Fruit fly (Drosophila melanogaster) whole organism, embryonic: ENCODE measurements around the gene abo.
A peak's percentile ranks its signal among the peaks of the same experiment; 100 is the strongest.

Experiments
- ATbp ChIP-seq: fragments of 200-800 bp; sonication (Bioruptor generic); optimal IDR thresholded peaks from 2 replicates; lab custom pipeline; 2017; ENCODE audit warnings: missing biosample characterization, mild to moderate bottlenecking, missing genetic modification characterization, missing genetic modification reagents
- Awh ChIP-seq: fragments of 200-800 bp; sonication (Bioruptor generic); IDR thresholded peaks from 2 replicates; pipeline ENCODE4, ENCODE4 v1.3.6; 2022; ENCODE audit warnings: missing biosample characterization, missing genetic modification characterization
- BEAF-32 ChIP-seq: fragments of 200-800 bp; sonication (Bioruptor generic); optimal IDR thresholded peaks from 3 replicates; lab custom pipeline; 2017; ENCODE audit warnings: missing biosample characterization, missing genetic modification characterization, mild to moderate bottlenecking, moderate library complexity, missing genetic modification reagents
- CG11456 ChIP-seq: fragments of 200-800 bp; sonication (Bioruptor generic); IDR thresholded peaks from 3 replicates; pipeline ENCODE4 v1.3.6; 2022; ENCODE audit warnings: missing biosample characterization, missing genetic modification characterization
- CG12104 ChIP-seq: fragments of 200-800 bp; sonication (Bioruptor generic); optimal IDR thresholded peaks from 3 replicates; lab custom pipeline; 2016; ENCODE audit warnings: missing biosample characterization, missing genetic modification characterization
- CG1233 ChIP-seq: fragments of 200-800 bp; sonication (Bioruptor generic); optimal IDR thresholded peaks from 4 replicates; lab custom pipeline; 2018; ENCODE audit warnings: missing biosample characterization, mild to moderate bottlenecking, missing genetic modification characterization
- CG13123 ChIP-seq: fragments of 200-800 bp; sonication (Bioruptor generic); optimal IDR thresholded peaks from 2 replicates; lab custom pipeline; 2016; ENCODE audit warnings: missing biosample characterization, missing genetic modification characterization
- CG13296 ChIP-seq: fragments of 200-800 bp; sonication (Bioruptor generic); optimal IDR thresholded peaks from 3 replicates; lab custom pipeline; 2018; ENCODE audit warnings: missing biosample characterization, mild to moderate bottlenecking, missing genetic modification characterization
- CG13624 ChIP-seq: fragments of 200-800 bp; sonication (Bioruptor generic); optimal IDR thresholded peaks from 2 replicates; lab custom pipeline; 2016; ENCODE audit warnings: missing biosample characterization, missing genetic modification characterization
- CG17829 ChIP-seq: fragments of 200-800 bp; optimal IDR thresholded peaks from 2 replicates; lab custom pipeline; 2019; ENCODE audit warnings: missing biosample characterization, mild to moderate bottlenecking, missing genetic modification characterization, moderate library complexity
- CG18011 ChIP-seq: fragments of 200-800 bp; sonication (Bioruptor generic); optimal IDR thresholded peaks from 2 replicates; lab custom pipeline; 2017; ENCODE audit warnings: missing biosample characterization, missing genetic modification characterization, mild to moderate bottlenecking, moderate library complexity, missing genotype
- CG18262 ChIP-seq: fragments of 200-800 bp; optimal IDR thresholded peaks from 3 replicates; lab custom pipeline; 2019; ENCODE audit warnings: missing biosample characterization, mild to moderate bottlenecking, missing genetic modification characterization, moderate library complexity
- CG18619 ChIP-seq: fragments of 200-800 bp; sonication (Bioruptor generic); optimal IDR thresholded peaks from 3 replicates; lab custom pipeline; 2017; ENCODE audit warnings: missing biosample characterization, mild to moderate bottlenecking, missing genetic modification characterization
- CG2712 ChIP-seq: fragments of 200-800 bp; optimal IDR thresholded peaks from 3 replicates; lab custom pipeline; 2019; ENCODE audit warnings: missing biosample characterization, mild to moderate bottlenecking, missing genetic modification characterization, moderate library complexity
- CG2875 ChIP-seq: fragments of 200-800 bp; sonication (Bioruptor generic); optimal IDR thresholded peaks from 2 replicates; lab custom pipeline; 2017; ENCODE audit warnings: missing biosample characterization, mild to moderate bottlenecking, missing genetic modification characterization, missing genetic modification reagents
- CG30020 ChIP-seq: fragments of 200-800 bp; optimal IDR thresholded peaks from 2 replicates; lab custom pipeline; 2019; ENCODE audit warnings: missing biosample characterization, mild to moderate bottlenecking, missing genetic modification characterization, moderate library complexity
- CG30431 ChIP-seq: fragments of 200-800 bp; sonication (Bioruptor generic); optimal IDR thresholded peaks from 2 replicates; lab custom pipeline; 2017; ENCODE audit warnings: missing biosample characterization, missing genetic modification characterization
- CG4820 ChIP-seq: fragments of 200-800 bp; sonication (Bioruptor generic); optimal IDR thresholded peaks from 3 replicates; lab custom pipeline; 2016; ENCODE audit warnings: missing biosample characterization, missing genetic modification characterization
- CG4854 ChIP-seq: fragments of 200-800 bp; sonication (Bioruptor generic); optimal IDR thresholded peaks from 2 replicates; lab custom pipeline; 2016; ENCODE audit warnings: missing biosample characterization, missing genetic modification characterization, inconsistent platforms
- Deaf1 ChIP-seq: fragments of 200-800 bp; optimal IDR thresholded peaks from 3 replicates; lab custom pipeline; 2019; ENCODE audit warnings: missing biosample characterization, mild to moderate bottlenecking, missing genetic modification characterization, moderate library complexity
- Drgx ChIP-seq: fragments of 200-800 bp; sonication (Bioruptor generic); IDR thresholded peaks from 2 replicates; pipeline ENCODE4 v1.3.6; 2022; ENCODE audit warnings: missing biosample characterization, missing genetic modification characterization
- E2f2 ChIP-seq: fragments of 200-800 bp; sonication (Bioruptor generic); IDR thresholded peaks from 2 replicates; pipeline ENCODE4 v1.3.6; 2022; ENCODE audit warnings: missing biosample characterization, missing genetic modification characterization
- Hr3 ChIP-seq: fragments of 200-800 bp; sonication (Bioruptor generic); optimal IDR thresholded peaks from 3 replicates; lab custom pipeline; 2016; ENCODE audit warnings: missing biosample characterization, missing genetic modification characterization
- Kr ChIP-seq: fragments of 200-800 bp; sonication (Bioruptor generic); optimal IDR thresholded peaks from 2 replicates; lab custom pipeline; 2017; ENCODE audit warnings: missing biosample characterization, mild to moderate bottlenecking, missing genetic modification characterization
- Lim3 ChIP-seq: fragments of 200-800 bp; sonication (Bioruptor generic); IDR thresholded peaks from 2 replicates; pipeline ENCODE4 v1.3.6; 2022; ENCODE audit warnings: missing biosample characterization, missing genetic modification characterization
- Myb ChIP-seq: fragments of 200-800 bp; sonication (Bioruptor generic); optimal IDR thresholded peaks from 2 replicates; lab custom pipeline; 2016; ENCODE audit warnings: missing biosample characterization, missing genetic modification characterization
- Ravus ChIP-seq: fragments of 200-800 bp; sonication (Bioruptor generic); IDR thresholded peaks from 2 replicates; pipeline ENCODE4 v1.3.6; 2022; ENCODE audit warnings: missing biosample characterization, missing genetic modification characterization
- Ssrp ChIP-seq: fragments of 200-800 bp; sonication (Bioruptor generic); optimal IDR thresholded peaks from 2 replicates; lab custom pipeline; 2018; ENCODE audit warnings: missing biosample characterization, mild to moderate bottlenecking, missing genetic modification characterization, moderate library complexity
- cato ChIP-seq: fragments of 200-800 bp; sonication (Bioruptor generic); optimal IDR thresholded peaks from 2 replicates; lab custom pipeline; 2016; ENCODE audit warnings: missing biosample characterization, missing genetic modification characterization, borderline replicate concordance
- chm ChIP-seq: fragments of 200-800 bp; sonication (Bioruptor generic); IDR thresholded peaks from 2 replicates; pipeline ENCODE4 v1.3.6; 2022; ENCODE audit warnings: missing biosample characterization, missing genetic modification characterization
- dan ChIP-seq: fragments of 200-800 bp; sonication (Bioruptor generic); IDR thresholded peaks from 2 replicates; pipeline ENCODE4 v1.3.6; 2022; ENCODE audit warnings: missing biosample characterization, missing genetic modification characterization
- eve ChIP-seq, 2 experiments: fragments of >200 bp; optimal IDR thresholded peaks; 2 replicates each; lab custom pipeline; 2017; ENCODE audit warnings: missing biosample characterization in 2 of 2, missing genetic modification characterization in 2 of 2
- jing ChIP-seq: fragments of 200-800 bp; sonication (Bioruptor generic); optimal IDR thresholded peaks from 2 replicates; lab custom pipeline; 2018; ENCODE audit warnings: missing biosample characterization, mild to moderate bottlenecking, missing genetic modification characterization
- maf-S ChIP-seq: fragments of 200-800 bp; sonication (Bioruptor generic); optimal IDR thresholded peaks from 2 replicates; lab custom pipeline; 2016; ENCODE audit warnings: missing biosample characterization, missing genetic modification characterization
- nau ChIP-seq: fragments of 200-800 bp; sonication (Bioruptor generic); optimal IDR thresholded peaks from 3 replicates; lab custom pipeline; 2017; ENCODE audit warnings: missing biosample characterization, mild to moderate bottlenecking, missing genetic modification characterization, missing genetic modification reagents
- nerfin-1 ChIP-seq: fragments of 200-800 bp; sonication (Bioruptor generic); optimal IDR thresholded peaks from 3 replicates; lab custom pipeline; 2019; ENCODE audit warnings: missing biosample characterization, mild to moderate bottlenecking, missing genetic modification characterization, moderate library complexity
- nmo ChIP-seq: fragments of 200-800 bp; sonication (Bioruptor generic); optimal IDR thresholded peaks from 2 replicates; lab custom pipeline; 2018; ENCODE audit warnings: missing biosample characterization, mild to moderate bottlenecking, missing genetic modification characterization, moderate library complexity
- org-1 ChIP-seq: fragments of 200-800 bp; sonication (Bioruptor generic); optimal IDR thresholded peaks from 2 replicates; lab custom pipeline; 2017; ENCODE audit warnings: missing biosample characterization, missing genetic modification characterization
- otp ChIP-seq: fragments of 200-800 bp; sonication (Bioruptor generic); IDR thresholded peaks from 3 replicates; pipeline ENCODE4, ENCODE4 v1.3.6; 2022; ENCODE audit warnings: missing biosample characterization, missing genetic modification characterization
- p53 ChIP-seq: fragments of 200-800 bp; sonication (Bioruptor generic); optimal IDR thresholded peaks from 2 replicates; lab custom pipeline; 2016; ENCODE audit warnings: missing biosample characterization, missing genetic modification characterization
- pb ChIP-seq: fragments of 200-800 bp; sonication (Bioruptor generic); optimal IDR thresholded peaks from 3 replicates; lab custom pipeline; 2016; ENCODE audit warnings: missing biosample characterization, missing genetic modification characterization
- phol ChIP-seq: fragments of 200-800 bp; sonication (Bioruptor generic); optimal IDR thresholded peaks from 3 replicates; lab custom pipeline; 2018; ENCODE audit warnings: missing biosample characterization, mild to moderate bottlenecking, missing genetic modification characterization, moderate library complexity
- rib ChIP-seq: fragments of 200-800 bp; sonication (Bioruptor generic); IDR thresholded peaks from 2 replicates; pipeline ENCODE4 v1.3.6; 2022; ENCODE audit warnings: missing biosample characterization, missing genetic modification characterization
- ro ChIP-seq: fragments of 200-800 bp; sonication (Bioruptor generic); IDR thresholded peaks from 2 replicates; pipeline ENCODE4 v1.3.6; 2022; ENCODE audit warnings: missing biosample characterization, missing genetic modification characterization
- schlank ChIP-seq: fragments of 200-800 bp; sonication (Bioruptor generic); optimal IDR thresholded peaks from 2 replicates; lab custom pipeline; 2018; ENCODE audit warnings: missing biosample characterization, mild to moderate bottlenecking, missing genetic modification characterization
- slbo ChIP-seq: fragments of 200-800 bp; sonication (Bioruptor generic); IDR thresholded peaks from 2 replicates; pipeline ENCODE4 v1.3.6; 2022; ENCODE audit warnings: missing biosample characterization, missing genetic modification characterization
- sna ChIP-seq: fragments of 200-800 bp; sonication (Bioruptor generic); IDR thresholded peaks from 2 replicates; pipeline ENCODE4 v1.3.6; 2022; ENCODE audit warnings: missing biosample characterization, missing genetic modification characterization; ENCODE audit not compliant: partially characterized antibody
- trem ChIP-seq: fragments of 200-800 bp; optimal IDR thresholded peaks from 3 replicates; lab custom pipeline; 2019; ENCODE audit warnings: missing biosample characterization, mild to moderate bottlenecking, missing genetic modification characterization, moderate library complexity
- ttk ChIP-seq: fragments of 200-800 bp; sonication (Bioruptor generic); IDR thresholded peaks from 2 replicates; pipeline ENCODE4 v2.1.2; 2022; ENCODE audit warnings: missing biosample characterization, missing genetic modification characterization
- unpg ChIP-seq: fragments of 200-800 bp; sonication (Bioruptor generic); optimal IDR thresholded peaks from 3 replicates; lab custom pipeline; 2018; ENCODE audit warnings: missing biosample characterization, mild to moderate bottlenecking, missing genetic modification characterization, moderate library complexity

The abo gene

dm6 chr2L:10987370-10987853 lies 12.3 kb upstream of the abo start, which contains the start of the genes piwi and CG12253 (continued):
- TF ChIP-seq sna (GFP tag; lab: Robert Waterston, UW) (0 out of 2 replicates have a peak, but pooled peaks have one; percentile 16), CG4820 (peak; percentile 14), unpg (peak; percentile 89), maf-S (no peak), Awh (GFP tag; lab: Robert Waterston, UW) (no peak), org-1 (peak; percentile 57), chm (0 out of 2 replicates have a peak, but pooled peaks have one; percentile 34), BEAF-32 (GFP tag; lab: Kevin White, UChicago) (peak; percentile 34), CG2875 (GFP tag; lab: Kevin White, UChicago) (peak; percentile 57), nerfin-1 (no peak), CG18262 (tag; lab: Kevin White, UChicago) (peak; percentile 57), ro (GFP tag; lab: Robert Waterston, UW) (peak; percentile 64; the same call in 1 of the 2 replicates), ttk (GFP tag; lab: Robert Waterston, UW) (peak; percentile 87), CG13123 (GFP tag; lab: Kevin White, UChicago) (peak; percentile 53), Myb (GFP tag; lab: Kevin White, UChicago) (peak; percentile 34), cato (GFP tag; lab: Kevin White, UChicago) (peak; percentile 61), CG30020 (tag; lab: Kevin White, UChicago) (peak; percentile 80), pb (GFP tag; lab: Kevin White, UChicago) (no peak), otp (GFP tag; lab: Robert Waterston, UW) (no peak), CG1233 (GFP tag; lab: Kevin White, UChicago) (peak; percentile 41), CG2712 (peak; percentile 76), Lim3 (0 out of 2 replicates have a peak, but pooled peaks have one; percentile 11), rib (GFP tag; lab: Robert Waterston, UW) (0 out of 2 replicates have a peak, but pooled peaks have one; percentile 37), schlank (tag; lab: Kevin White, UChicago) (peak; percentile 7), CG18619 (GFP tag; lab: Kevin White, UChicago) (no peak), Kr (GFP tag; lab: Kevin White, UChicago) (no peak), phol (tag; lab: Kevin White, UChicago) (peak; percentile 80), Drgx (GFP tag; lab: Robert Waterston, UW) (0 out of 2 replicates have a peak, but pooled peaks have one; percentile 11), Ssrp (tag; lab: Kevin White, UChicago) (peak; percentile 94), CG18011 (GFP tag; lab: Kevin White, UChicago) (peak; percentile 39), jing (GFP tag; lab: Kevin White, UChicago) (no peak), CG17829 (peak; percentile 57), CG11456 (no peak; the same call in 2 of the 3 replicates), E2f2 (peak; percentile 64), Ravus (GFP tag; lab: Robert Waterston, UW) (no peak), CG30431 (GFP tag; lab: Kevin White, UChicago) (no peak), ATbp (GFP tag; lab: Kevin White, UChicago) (no peak), Hr3 (GFP tag; lab: Kevin White, UChicago) (peak; percentile 84), nau (GFP tag; lab: Kevin White, UChicago) (no peak), eve (GFP tag; optimal IDR thresholded peaks at IDR 0.05; lab: Kevin White, UChicago) (no peak), Deaf1 (tag; lab: Kevin White, UChicago) (no peak), CG13296 (peak; percentile 17), CG13624 (GFP tag; lab: Kevin White, UChicago) (no peak), p53 (GFP tag; lab: Kevin White, UChicago) (no peak), CG4854 (GFP tag; lab: Kevin White, UChicago) (no peak), trem (tag; lab: Kevin White, UChicago) (peak; percentile 44), dan (GFP tag; lab: Robert Waterston, UW) (no peak), nmo (GFP tag; lab: Kevin White, UChicago) (peak; percentile 80), slbo (GFP tag; lab: Robert Waterston, UW) (peak; percentile 90), CG12104 (peak; percentile 19)
